Worm (Caenorhabditis elegans): ENCODE data around the gene tomm-7.

tomm-7 gene

ce11 chrIII:7835684-7836083, 23.7 kb upstream of the tomm-7 start:
- TF ChIP-seq dao-5 (tag; optimal IDR thresholded peaks at IDR 0.05) (no peak), W03F9.2 (tag; optimal IDR thresholded peaks at IDR 0.05) (no peak), him-1 (tag; optimal IDR thresholded peaks at IDR 0.05) (no peak)

ce11 chrIII:7837567-7837966, 21.8 kb upstream of the tomm-7 start:
- no peak for TF ChIP-seq him-1 (tag; optimal IDR thresholded peaks at IDR 0.05)
- TF ChIP-seq dao-5 (tag; optimal IDR thresholded peaks at IDR 0.05) = no peak
- TF ChIP-seq W03F9.2 (tag; optimal IDR thresholded peaks at IDR 0.05) = no peak

ce11 chrIII:7838907-7839642, 20.3 kb upstream of the tomm-7 start, which contains the start of gene ceh-23:
ceh-23 (plus strand) TSS chrIII:7839592.
- TF ChIP-seq W03F9.2 (tag; optimal IDR thresholded peaks at IDR 0.05) (no peak), him-1 (tag; optimal IDR thresholded peaks at IDR 0.05) (no peak), dao-5 (tag; optimal IDR thresholded peaks at IDR 0.05) (no peak)

ce11 chrIII:7843536-7843935, 15.9 kb upstream of the tomm-7 start, which contains the start of gene ZK652.8:
ZK652.8 (minus strand) TSS chrIII:7843636.
- TF ChIP-seq him-1 (tag; optimal IDR thresholded peaks at IDR 0.05) (no peak), W03F9.2 (tag; optimal IDR thresholded peaks at IDR 0.05) (no peak), dao-5 (tag; optimal IDR thresholded peaks at IDR 0.05) (no peak)

ce11 chrIII:7848173-7848572, 11.2 kb upstream of the tomm-7 start:
- no peak for TF ChIP-seq dao-5 (tag; optimal IDR thresholded peaks at IDR 0.05)
- no peak for TF ChIP-seq W03F9.2 (tag; optimal IDR thresholded peaks at IDR 0.05)
- no peak for TF ChIP-seq him-1 (tag; optimal IDR thresholded peaks at IDR 0.05)

ce11 chrIII:7854494-7855184, 4.8 kb upstream of the tomm-7 start, which contains the start of gene rpl-35:
rpl-35 (plus strand) TSS chrIII:7855134.
- TF ChIP-seq him-1 (tag; optimal IDR thresholded peaks at IDR 0.05) = peak; percentile 99
- TF ChIP-seq W03F9.2 (tag; optimal IDR thresholded peaks at IDR 0.05) = peak; percentile 99
- peak; percentile 79 for TF ChIP-seq dao-5 (tag; optimal IDR thresholded peaks at IDR 0.05)

ce11 chrIII:7855468-7855867, 3.9 kb upstream of the tomm-7 start:
- no peak for TF ChIP-seq him-1 (tag; optimal IDR thresholded peaks at IDR 0.05)
- TF ChIP-seq W03F9.2 (tag; optimal IDR thresholded peaks at IDR 0.05) = no peak
- no peak for TF ChIP-seq dao-5 (tag; optimal IDR thresholded peaks at IDR 0.05)

- TF ChIP-seq him-1 (tag; optimal IDR thresholded peaks at IDR 0.05) (no peak), W03F9.2 (tag; optimal IDR thresholded peaks at IDR 0.05) (no peak), dao-5 (tag; optimal IDR thresholded peaks at IDR 0.05) (no peak)
These were observed 2.3 kb upstream of the tomm-7 start, which contains the start of gene tag-307 for ce11 chrIII:7857142-7857541. tag-307 (minus strand) TSS chrIII:7857242.

ce11 chrIII:7858407-7859029, 895 bp upstream of the tomm-7 start, which contains the start of the genes coq-5 and ufm-1:
coq-5 (minus strand) TSS chrIII:7858457.
ufm-1 (plus strand) TSS chrIII:7858979.
- TF ChIP-seq him-1 (tag; optimal IDR thresholded peaks at IDR 0.05) (peak; percentile 21), dao-5 (tag; optimal IDR thresholded peaks at IDR 0.05) (no peak), W03F9.2 (tag; optimal IDR thresholded peaks at IDR 0.05) (no peak)

- TF ChIP-seq him-1 (tag; optimal IDR thresholded peaks at IDR 0.05) = no peak
- TF ChIP-seq W03F9.2 (tag; optimal IDR thresholded peaks at IDR 0.05) = no peak
- TF ChIP-seq dao-5 (tag; optimal IDR thresholded peaks at IDR 0.05) = no peak
These were observed 1.5 kb downstream of the tomm-7 start, which contains the start of gene cuc-1 for ce11 chrIII:7860885-7861284. cuc-1 (minus strand) TSS chrIII:7860985.

ce11 chrIII:7861535-7862120, 2.2 kb downstream of the tomm-7 start, which contains the start of gene snr-5:
snr-5 (plus strand) TSS chrIII:7862070.
- TF ChIP-seq dao-5 (tag; optimal IDR thresholded peaks at IDR 0.05) (no peak), W03F9.2 (tag; optimal IDR thresholded peaks at IDR 0.05) (no peak), him-1 (tag; optimal IDR thresholded peaks at IDR 0.05) (no peak)

- no peak for TF ChIP-seq him-1 (tag; optimal IDR thresholded peaks at IDR 0.05)
- TF ChIP-seq W03F9.2 (tag; optimal IDR thresholded peaks at IDR 0.05) = no peak
- no peak for TF ChIP-seq dao-5 (tag; optimal IDR thresholded peaks at IDR 0.05)
These were observed 5.9 kb downstream of the tomm-7 start, which contains the start of gene slc-17.3 for ce11 chrIII:7865238-7865761. slc-17.3 (minus strand) TSS chrIII:7865288.

- no peak for TF ChIP-seq W03F9.2 (tag; optimal IDR thresholded peaks at IDR 0.05)
These were observed 6.8 kb downstream of the tomm-7 start, which contains the start of gene cup-4 for ce11 chrIII:7866189-7866588. cup-4 (plus strand) TSS chrIII:7866489.

All from whole organism, L4/young adult.